Worm (Caenorhabditis elegans) whole organism, L4 larva: ENCODE measurements around the gene his-17.

ENCODE experiments used
- F26F4.8 ChIP-seq: fragments of 200-800 bp; sonication (Bioruptor generic); conservative IDR thresholded peaks from 2 replicates; pipeline ENCODE4 v1.3.6; 2022; ENCODE audit warnings: missing genetic modification characterization, missing compliant biosample characterization
- F44E2.7 ChIP-seq: fragments of 200-800 bp; sonication (Bioruptor generic); IDR thresholded peaks from 2 replicates; pipeline ENCODE4 v2.1.2; 2022; ENCODE audit warnings: missing genetic modification characterization, missing compliant biosample characterization
- F49E8.2 ChIP-seq: sonication (generic microtip); optimal IDR thresholded peaks from 2 replicates; lab custom pipeline; 2016; ENCODE audit warnings: missing compliant biosample characterization, mild to moderate bottlenecking, missing genetic modification characterization, borderline replicate concordance
- T20F7.1 ChIP-seq: fragments of 200-800 bp; sonication (Bioruptor generic); optimal IDR thresholded peaks from 2 replicates; lab custom pipeline; 2018; ENCODE audit warnings: mild to moderate bottlenecking, missing genetic modification characterization, missing compliant biosample characterization
- T26A8.4 ChIP-seq: fragments of 200-800 bp; sonication (Bioruptor generic); IDR thresholded peaks from 2 replicates; pipeline ENCODE4 v1.3.6; 2022; ENCODE audit warnings: missing genetic modification characterization, missing compliant biosample characterization
- Y105C5A.15 ChIP-seq: fragments of 200-800 bp; sonication (Bioruptor generic); IDR thresholded peaks from 2 replicates; pipeline ENCODE4 v1.3.6; 2022; ENCODE audit warnings: missing genetic modification characterization, missing compliant biosample characterization
- Y75B8A.6 ChIP-seq: fragments of 200-800 bp; sonication (Bioruptor generic); IDR thresholded peaks from 2 replicates; pipeline ENCODE4 v1.3.6; 2022; ENCODE audit warnings: missing genetic modification reagents, missing genetic modification characterization, missing compliant biosample characterization
- aha-1 ChIP-seq: fragments of 150-350 bp; peaks from one replicate; lab custom pipeline; 2014; ENCODE audit warnings: missing biosample characterization, missing genetic modification characterization
- arid-1 ChIP-seq: fragments of 200-800 bp; sonication (Bioruptor generic); conservative IDR thresholded peaks from 2 replicates; pipeline ENCODE4 v1.3.6; 2022; ENCODE audit warnings: missing genetic modification reagents, missing genetic modification characterization, missing compliant biosample characterization
- attf-4 ChIP-seq: sonication (generic microtip); optimal IDR thresholded peaks from 3 replicates; lab custom pipeline; 2017; ENCODE audit warnings: missing biosample characterization, missing genetic modification characterization
- ceh-32 ChIP-seq: sonication (generic microtip); optimal IDR thresholded peaks from 2 replicates; lab custom pipeline; 2016; ENCODE audit warnings: mild to moderate bottlenecking, missing genetic modification characterization, missing compliant biosample characterization; ENCODE audit not compliant: poor library complexity
- ceh-82 ChIP-seq: sonication (generic microtip); optimal IDR thresholded peaks from 2 replicates; lab custom pipeline; 2017; ENCODE audit warnings: missing biosample characterization, missing genetic modification characterization
- ces-1 ChIP-seq: fragments of 150-350 bp; sonication (generic microtip); optimal IDR thresholded peaks from 4 replicates; lab custom pipeline; 2014; ENCODE audit warnings: missing biosample characterization, missing genetic modification reagents, missing genetic modification characterization
- ctbp-1 ChIP-seq: fragments of 200-800 bp; sonication (Bioruptor generic); IDR thresholded peaks from 2 replicates; pipeline ENCODE4 v1.3.6; 2022; ENCODE audit warnings: missing genetic modification reagents, missing genetic modification characterization, missing compliant biosample characterization
- daf-19 ChIP-seq: fragments of 200-800 bp; sonication (Bioruptor generic); conservative IDR thresholded peaks from 2 replicates; pipeline ENCODE4 v1.3.6; 2022; ENCODE audit warnings: missing genetic modification characterization, missing compliant biosample characterization
- egl-43 ChIP-seq: fragments of 200-800 bp; sonication (Bioruptor generic); IDR thresholded peaks from 2 replicates; pipeline ENCODE4 v1.3.6; 2022; ENCODE audit warnings: missing genetic modification reagents, missing genetic modification characterization, missing compliant biosample characterization
- fkh-10 ChIP-seq: fragments of 150-350 bp; optimal IDR thresholded peaks from 2 replicates; lab custom pipeline; 2014; ENCODE audit warnings: missing biosample characterization, missing genetic modification reagents, missing genetic modification characterization
- fos-1 ChIP-seq: fragments of 150-350 bp; optimal IDR thresholded peaks from 2 replicates; lab custom pipeline; 2014; ENCODE audit warnings: missing biosample characterization, missing genetic modification characterization
- gei-8 ChIP-seq: fragments of 200-800 bp; sonication (Bioruptor generic); optimal IDR thresholded peaks from 2 replicates; lab custom pipeline; 2018; ENCODE audit warnings: mild to moderate bottlenecking, missing genetic modification characterization, missing compliant biosample characterization
- hif-1 ChIP-seq, 2 experiments: sonication (generic microtip); optimal IDR thresholded peaks; 2 replicates each; lab custom pipeline; 2016 to 2017; ENCODE audit warnings: missing compliant biosample characterization in 2 of 2, missing genetic modification characterization in 2 of 2, missing genetic modification reagents in 2 of 2, missing genotype in 2 of 2, mild to moderate bottlenecking in 1 of 2
- hlh-30 ChIP-seq: sonication (generic microtip); optimal IDR thresholded peaks from 2 replicates; lab custom pipeline; 2017; ENCODE audit warnings: antibody characterized with exemption, mild to moderate bottlenecking, missing genetic modification characterization, missing compliant biosample characterization; ENCODE audit not compliant: insufficient read depth
- hmg-1.1 ChIP-seq: fragments of 200-800 bp; sonication (Bioruptor generic); IDR thresholded peaks from 2 replicates; pipeline ENCODE4 v1.3.6; 2022; ENCODE audit warnings: missing genetic modification reagents, missing genetic modification characterization, missing compliant biosample characterization
- jun-1 ChIP-seq: fragments of 150-350 bp; optimal IDR thresholded peaks from 2 replicates; lab custom pipeline; 2014; ENCODE audit warnings: missing biosample characterization, missing genetic modification reagents, missing genetic modification characterization
- lim-7 ChIP-seq: fragments of 200-800 bp; sonication (Bioruptor generic); IDR thresholded peaks from 2 replicates; pipeline ENCODE4 v1.3.6; 2022; ENCODE audit warnings: missing genetic modification characterization, missing compliant biosample characterization
- lin-1 ChIP-seq: fragments of 200-800 bp; sonication (Bioruptor generic); IDR thresholded peaks from 2 replicates; pipeline ENCODE4 v1.3.6; 2022; ENCODE audit warnings: missing genetic modification reagents, missing genetic modification characterization, missing compliant biosample characterization
- lsy-2 ChIP-seq, 2 experiments: fragments of 150-350 bp in 1 of 2; sonication (generic microtip) in 1 of 2; optimal IDR thresholded peaks; 2 replicates each; lab custom pipeline; 2014 to 2017; ENCODE audit warnings: missing biosample characterization in 2 of 2, missing genetic modification characterization in 2 of 2
- madf-5 ChIP-seq, 2 experiments: fragments of 200-800 bp; sonication (Bioruptor generic); IDR thresholded peaks; 2 replicates each; pipeline ENCODE4 v1.3.6; 2022; ENCODE audit warnings: missing compliant biosample characterization in 2 of 2, missing genetic modification characterization in 2 of 2
- madf-9 ChIP-seq: fragments of 200-800 bp; sonication (Bioruptor generic); conservative IDR thresholded peaks from 2 replicates; pipeline ENCODE4 v1.3.6; 2022; ENCODE audit warnings: missing genetic modification reagents, missing genetic modification characterization, missing compliant biosample characterization
- mdl-1 ChIP-seq, 2 experiments: fragments of 150-350 bp in 1 of 2; sonication (generic microtip) in 1 of 2; optimal IDR thresholded peaks; 2 replicates each; lab custom pipeline; 2014 to 2017; ENCODE audit warnings: missing biosample characterization in 2 of 2, missing genetic modification characterization in 2 of 2
- mdt-29 ChIP-seq: fragments of 200-800 bp; sonication (Bioruptor generic); IDR thresholded peaks from 2 replicates; pipeline ENCODE4 v1.3.6; 2022; ENCODE audit warnings: missing genetic modification reagents, missing genetic modification characterization, missing compliant biosample characterization
- nhr-11 ChIP-seq: fragments of 150-350 bp; optimal IDR thresholded peaks from 2 replicates; lab custom pipeline; 2014; ENCODE audit warnings: missing biosample characterization, missing genetic modification characterization
- nhr-237 ChIP-seq: sonication (generic microtip); optimal IDR thresholded peaks from 2 replicates; lab custom pipeline; 2017; ENCODE audit warnings: missing biosample characterization, missing genetic modification characterization
- nhr-48 ChIP-seq: sonication (generic microtip); optimal IDR thresholded peaks from 2 replicates; lab custom pipeline; 2016; ENCODE audit warnings: mild to moderate bottlenecking, missing genetic modification characterization, missing compliant biosample characterization
- nhr-76 ChIP-seq: fragments of 150-350 bp; optimal IDR thresholded peaks from 2 replicates; lab custom pipeline; 2014; ENCODE audit warnings: missing biosample characterization, missing genetic modification characterization
- pha-4 ChIP-seq, 2 experiments: fragments of 150-350 bp in 1 of 2; fragments of 200-800 bp in 1 of 2; sonication (Bioruptor generic) in 1 of 2; IDR thresholded peaks in 1 of 2; optimal IDR thresholded peaks in 1 of 2; 2 replicates each; pipeline versions ENCODE4 v1.3.6 to Lab custom; 2014 to 2022; ENCODE audit warnings: missing genetic modification characterization in 2 of 2, missing genetic modification reagents in 2 of 2, missing biosample characterization in 1 of 2, missing compliant biosample characterization in 1 of 2
- pqm-1 ChIP-seq: sonication (generic microtip); optimal IDR thresholded peaks from 2 replicates; lab custom pipeline; 2017; ENCODE audit warnings: missing biosample characterization, missing genetic modification characterization
- rbr-2 ChIP-seq: sonication (generic microtip); optimal IDR thresholded peaks from 2 replicates; lab custom pipeline; 2016; ENCODE audit warnings: missing genotype, missing genetic modification characterization, missing compliant biosample characterization
- saeg-2 ChIP-seq: fragments of 200-800 bp; sonication (Bioruptor generic); IDR thresholded peaks from 2 replicates; pipeline ENCODE4 v1.3.6; 2022; ENCODE audit warnings: missing genetic modification reagents, missing genetic modification characterization, missing compliant biosample characterization
- skn-1 ChIP-seq: fragments of 150-350 bp; optimal IDR thresholded peaks from 2 replicates; lab custom pipeline; 2014; ENCODE audit warnings: missing biosample characterization, missing genetic modification characterization
- snpc-4 ChIP-seq: fragments of 150-350 bp; optimal IDR thresholded peaks from 2 replicates; lab custom pipeline; 2014; ENCODE audit warnings: missing biosample characterization, missing genetic modification characterization
- spr-1 ChIP-seq: sonication (generic microtip); optimal IDR thresholded peaks from 2 replicates; lab custom pipeline; 2016; ENCODE audit warnings: mild to moderate bottlenecking, missing genetic modification characterization, missing compliant biosample characterization
- spr-3 ChIP-seq: fragments of 200-800 bp; sonication (Bioruptor generic); optimal IDR thresholded peaks from 2 replicates; lab custom pipeline; 2018; ENCODE audit warnings: mild to moderate bottlenecking, missing genetic modification characterization, missing compliant biosample characterization
- tag-97 ChIP-seq: fragments of 200-800 bp; sonication (Bioruptor generic); IDR thresholded peaks from 2 replicates; pipeline ENCODE4 v1.3.6; 2022; ENCODE audit warnings: missing genetic modification characterization, missing compliant biosample characterization
- tra-1 ChIP-seq: fragments of 200-800 bp; sonication (Bioruptor generic); IDR thresholded peaks from 2 replicates; pipeline ENCODE4 v1.3.6; 2022; ENCODE audit warnings: missing genetic modification reagents, missing genetic modification characterization, missing compliant biosample characterization
- unc-39 ChIP-seq: sonication (generic microtip); optimal IDR thresholded peaks from 2 replicates; lab custom pipeline; 2017; ENCODE audit warnings: missing biosample characterization, missing genetic modification characterization
- unc-62 ChIP-seq, 3 experiments: fragments of 150-350 bp in 1 of 3; sonication (generic microtip); optimal IDR thresholded peaks in 2 of 3; peaks in 1 of 3; 1 replicate in 1 of 3; 2 replicates in 2 of 3; lab custom pipeline; 2014 to 2017; ENCODE audit warnings: missing biosample characterization in 3 of 3, missing genetic modification characterization in 3 of 3, missing genetic modification reagents in 3 of 3, missing genotype in 1 of 3
- vab-7 ChIP-seq: fragments of 200-800 bp; sonication (Bioruptor generic); IDR thresholded peaks from 2 replicates; pipeline ENCODE4 v1.3.6; 2022; ENCODE audit warnings: missing genetic modification reagents, missing genetic modification characterization, missing compliant biosample characterization
- zfp-2 ChIP-seq: sonication (generic microtip); optimal IDR thresholded peaks from 2 replicates; lab custom pipeline; 2016; ENCODE audit warnings: mild to moderate bottlenecking, missing genetic modification characterization, missing compliant biosample characterization
- zip-11 ChIP-seq: fragments of 200-800 bp; sonication (Bioruptor generic); IDR thresholded peaks from 2 replicates; pipeline ENCODE4 v1.3.6; 2022; ENCODE audit warnings: missing genetic modification characterization, missing compliant biosample characterization
- ztf-7 ChIP-seq: fragments of 150-350 bp; optimal IDR thresholded peaks from 2 replicates; lab custom pipeline; 2014; ENCODE audit warnings: missing biosample characterization, missing genetic modification characterization

Gene his-17

ce11 chrV:8936184-8936589 is 38.4 kb upstream of the his-17 start, which contains the start of gene unc-23 (continued):
- no peak for TF ChIP-seq F44E2.7
- peak; percentile 93 for TF ChIP-seq lin-1
- peak; percentile 86 for TF ChIP-seq aha-1 (tag; lab: Kevin White, UChicago)
- TF ChIP-seq daf-19 (GFP tag; lab: Robert Waterston, UW): no peak
- no peak for TF ChIP-seq fkh-10
- TF ChIP-seq nhr-76 (tag; lab: Kevin White, UChicago): peak; percentile 20
- peak; percentile 38; the same call in 1 of the 2 replicates for TF ChIP-seq lim-7 (GFP tag; lab: Robert Waterston, UW)
- TF ChIP-seq hlh-30: peak; percentile 72
- peak; percentile 76 for TF ChIP-seq spr-3 (GFP tag; lab: Kevin White, UChicago)
- TF ChIP-seq saeg-2 (GFP tag; lab: Robert Waterston, UW): no peak
- peak in 1 of 2 experiments; percentile 64 for TF ChIP-seq hif-1 (tag; optimal IDR thresholded peaks at IDR 0.05; lab: Kevin White, UChicago)
- peak; percentile 35 for TF ChIP-seq rbr-2 (tag; lab: Kevin White, UChicago)
- no peak for TF ChIP-seq ces-1 (GFP tag; lab: Kevin White, UChicago)
- no peak for TF ChIP-seq zip-11 (GFP tag; lab: Robert Waterston, UW)
- TF ChIP-seq jun-1 (tag; lab: Kevin White, UChicago): peak; percentile 76
- peak; percentile 70 for TF ChIP-seq T26A8.4 (GFP tag; lab: Robert Waterston, UW)
- no peak for TF ChIP-seq unc-39 (tag; lab: Kevin White, UChicago)
- TF ChIP-seq nhr-237 (tag; lab: Kevin White, UChicago): no peak
- peak; percentile 50 for TF ChIP-seq gei-8
- TF ChIP-seq pha-4 (GFP tag; IDR thresholded peaks at IDR 0.05; lab: Robert Waterston, UW): peak; percentile 91
- TF ChIP-seq pha-4 (tag; optimal IDR thresholded peaks at IDR 0.05; lab: Kevin White, UChicago): no peak
- TF ChIP-seq ctbp-1: peak; percentile 69
- TF ChIP-seq egl-43 (GFP tag; lab: Robert Waterston, UW): no peak
- no peak for TF ChIP-seq attf-4 (tag; lab: Kevin White, UChicago)

ce11 chrV:8935104-8935503 is 37.3 kb upstream of the his-17 start:
- TF ChIP-seq Y105C5A.15 (no peak), madf-9 (GFP tag; lab: Robert Waterston, UW) (no peak), F49E8.2 (no peak), skn-1 (no peak), spr-1 (tag; lab: Kevin White, UChicago) (no peak), F26F4.8 (GFP tag; lab: Robert Waterston, UW) (no peak), lsy-2 (tag; optimal IDR thresholded peaks at IDR 0.05; lab: Kevin White, UChicago) (no peak), hmg-1.1 (GFP tag; lab: Robert Waterston, UW) (no peak), snpc-4 (tag; lab: Kevin White, UChicago) (no peak), arid-1 (GFP tag; lab: Robert Waterston, UW) (no peak), rbr-2 (tag; lab: Kevin White, UChicago) (no peak), T26A8.4 (GFP tag; lab: Robert Waterston, UW) (no peak), ceh-82 (tag; lab: Kevin White, UChicago) (no peak), tra-1 (GFP tag; lab: Robert Waterston, UW) (no peak), vab-7 (no peak), zfp-2 (no peak), madf-5 (GFP tag; IDR thresholded peaks at IDR 0.05; lab: Robert Waterston, UW) (no peak), lim-7 (GFP tag; lab: Robert Waterston, UW) (no peak), fos-1 (tag; lab: Kevin White, UChicago) (no peak), saeg-2 (GFP tag; lab: Robert Waterston, UW) (no peak), mdl-1 (tag; optimal IDR thresholded peaks at IDR 0.05; lab: Kevin White, UChicago) (no peak), mdt-29 (GFP tag; lab: Robert Waterston, UW) (no peak), ceh-32 (tag; lab: Kevin White, UChicago) (no peak), egl-43 (GFP tag; lab: Robert Waterston, UW) (no peak), nhr-48 (tag; lab: Kevin White, UChicago) (no peak), ztf-7 (tag; lab: Kevin White, UChicago) (no peak), T20F7.1 (GFP tag; lab: Kevin White, UChicago) (no peak), Y75B8A.6 (no peak), tag-97 (GFP tag; lab: Robert Waterston, UW) (no peak), spr-3 (GFP tag; lab: Kevin White, UChicago) (no peak), pqm-1 (peak; percentile 57), unc-62 (GFP tag; optimal IDR thresholded peaks at IDR 0.05 in 1 of 2; lab: Kevin White, UChicago) (peak in 1 of 2 experiments; percentile 75), unc-62 (tag; optimal IDR thresholded peaks at IDR 0.05; lab: Kevin White, UChicago) (no peak), nhr-11 (tag; lab: Kevin White, UChicago) (no peak)
